Worm (Caenorhabditis elegans) whole organism, mixed stage, embryonic: ENCODE measurements around the gene Y51H4A.6.

Source experiments
- elt-3 ChIP-seq: fragments of 150-350 bp; optimal IDR thresholded peaks from 2 replicates; lab custom pipeline; 2014; ENCODE audit warnings: missing biosample characterization, missing genetic modification characterization
- sem-2 ChIP-seq: fragments of 200-800 bp; sonication (Bioruptor generic); optimal IDR thresholded peaks from 2 replicates; lab custom pipeline; 2018; ENCODE audit warnings: mild to moderate bottlenecking, missing genetic modification characterization, missing compliant biosample characterization
- unc-120 ChIP-seq: sonication (generic microtip); optimal IDR thresholded peaks from 2 replicates; lab custom pipeline; 2017; ENCODE audit warnings: missing genetic modification characterization, missing compliant biosample characterization; ENCODE audit not compliant: poor library complexity, severe bottlenecking

ce11 chrIV:16489958-16490357 lies 43.5 kb upstream of the Y51H4A.6 start:
- TF ChIP-seq elt-3 = no peak
- TF ChIP-seq sem-2 (GFP tag; lab: Kevin White, UChicago) = no peak
- TF ChIP-seq unc-120 (tag; lab: Kevin White, UChicago) = no peak
